Fruit fly (Drosophila melanogaster): ENCODE measurements around the gene pyd.

dm6 chr3R:8965546-8965945 is 33.9 kb upstream of the pyd start:
- TF ChIP-seq psq (optimal IDR thresholded peaks at IDR 0.05) (no peak), Myc (optimal IDR thresholded peaks at IDR 0.05) (no peak), insv (optimal IDR thresholded peaks at IDR 0.05) (no peak), ttk (optimal IDR thresholded peaks at IDR 0.05) (no peak), Sin3A (optimal IDR thresholded peaks at IDR 0.05) (no peak)

Measured in Kc167 (cell line).